Fruit fly (Drosophila melanogaster) whole organism, embryonic: ENCODE data around the gene CG13390.

Experiments used
- CG14441 ChIP-seq: fragments of 200-800 bp; sonication (Bioruptor generic); IDR thresholded peaks from 2 replicates; pipeline ENCODE4 v1.3.6; 2022; ENCODE audit warnings: missing biosample characterization, missing genetic modification characterization
- CG18619 ChIP-seq: fragments of 200-800 bp; sonication (Bioruptor generic); optimal IDR thresholded peaks from 3 replicates; lab custom pipeline; 2017; ENCODE audit warnings: missing biosample characterization, mild to moderate bottlenecking, missing genetic modification characterization
- CG2129 ChIP-seq: fragments of 200-800 bp; sonication (Bioruptor generic); IDR thresholded peaks from 2 replicates; pipeline ENCODE4 v1.3.6; 2022; ENCODE audit warnings: missing biosample characterization, missing genetic modification characterization; ENCODE audit not compliant: partially characterized antibody
- CG6175 ChIP-seq: fragments of 200-800 bp; sonication (Bioruptor generic); IDR thresholded peaks from 3 replicates; pipeline ENCODE4 v1.3.6; 2022; ENCODE audit warnings: missing biosample characterization, missing genetic modification characterization
- CG6272 ChIP-seq: fragments of 200-800 bp; sonication (Bioruptor generic); IDR thresholded peaks from 2 replicates; pipeline ENCODE4 v1.3.6; 2022; ENCODE audit warnings: missing biosample characterization, missing genetic modification characterization
- CG8281 ChIP-seq: fragments of 200-800 bp; sonication (Bioruptor generic); optimal IDR thresholded peaks from 2 replicates; lab custom pipeline; 2018; ENCODE audit warnings: missing biosample characterization, mild to moderate bottlenecking, missing genetic modification characterization, moderate library complexity
- Lim3 ChIP-seq: fragments of 200-800 bp; sonication (Bioruptor generic); IDR thresholded peaks from 2 replicates; pipeline ENCODE4 v1.3.6; 2022; ENCODE audit warnings: missing biosample characterization, missing genetic modification characterization
- ara ChIP-seq: fragments of 200-800 bp; sonication (Bioruptor generic); IDR thresholded peaks from 2 replicates; pipeline ENCODE4 v1.3.6; 2022; ENCODE audit warnings: missing biosample characterization, missing genetic modification characterization
- h ChIP-seq: fragments of >200 bp; optimal IDR thresholded peaks from 2 replicates; lab custom pipeline; 2017
- peb ChIP-seq: fragments of 200-800 bp; sonication (Bioruptor generic); IDR thresholded peaks from 2 replicates; pipeline ENCODE4 v1.3.6; 2022; ENCODE audit warnings: missing biosample characterization, missing genetic modification characterization
- ssp ChIP-seq: fragments of 200-800 bp; sonication (Bioruptor generic); IDR thresholded peaks from 2 replicates; pipeline ENCODE4 v1.3.6; 2022; ENCODE audit warnings: missing biosample characterization, missing genetic modification characterization

- no peak for TF ChIP-seq ssp
- no peak for TF ChIP-seq CG14441 (GFP tag; lab: Robert Waterston, UW)
- TF ChIP-seq CG6175 (GFP tag; lab: Robert Waterston, UW), result no peak
- no peak for TF ChIP-seq h (lab: Kevin White, UChicago)
- TF ChIP-seq ara (GFP tag; lab: Robert Waterston, UW), result no peak
- TF ChIP-seq CG2129, result no peak
- TF ChIP-seq Lim3 (GFP tag; lab: Robert Waterston, UW), result no peak
- TF ChIP-seq peb (GFP tag; lab: Robert Waterston, UW), result no peak
- no peak for TF ChIP-seq CG8281 (tag; lab: Kevin White, UChicago)
- TF ChIP-seq CG18619 (GFP tag; lab: Kevin White, UChicago), result no peak
- no peak for TF ChIP-seq CG6272 (GFP tag; lab: Robert Waterston, UW)
Measured at dm6 chr2L:8333185-8333584, 43.4 kb downstream of the CG13390 start.
